Fruit fly (Drosophila melanogaster) whole organism, wandering third instar larva: ENCODE results near the gene CG31360.

Experiments used
- GATAd ChIP-seq: sonication (Bioruptor generic); optimal IDR thresholded peaks from 2 replicates; lab custom pipeline; 2016; ENCODE audit warnings: missing biosample characterization, missing genetic modification characterization
- Hr78 ChIP-seq: fragments of >200 bp; optimal IDR thresholded peaks from 2 replicates; lab custom pipeline; 2017; ENCODE audit warnings: missing biosample characterization, missing genetic modification characterization
- Hr83 ChIP-seq: fragments of 200-300 bp; sonication (Bioruptor generic); optimal IDR thresholded peaks from 2 replicates; lab custom pipeline; 2016; ENCODE audit warnings: missing biosample characterization, mild to moderate bottlenecking, missing genetic modification characterization, moderate library complexity; ENCODE audit not compliant: poor library complexity, severe bottlenecking
- N ChIP-seq: fragments of >200 bp; optimal IDR thresholded peaks from 2 replicates; lab custom pipeline; 2018; ENCODE audit warnings: missing biosample characterization, missing external identifiers, missing genetic modification characterization
- OdsH ChIP-seq: fragments of 200-800 bp; sonication (Bioruptor generic); optimal IDR thresholded peaks from 2 replicates; lab custom pipeline; 2016; ENCODE audit warnings: missing biosample characterization, mild to moderate bottlenecking, missing genetic modification characterization
- Rel ChIP-seq, 2 experiments: fragments of 200-800 bp; sonication (Bioruptor generic) in 1 of 2; optimal IDR thresholded peaks; 2 replicates in 1 of 2; 3 replicates in 1 of 2; lab custom pipeline; 2016 to 2019; ENCODE audit warnings: mild to moderate bottlenecking in 2 of 2, missing biosample characterization in 2 of 2, missing genetic modification characterization in 2 of 2, moderate library complexity in 1 of 2
- br ChIP-seq: fragments of 200-800 bp; sonication (Bioruptor generic); optimal IDR thresholded peaks from 2 replicates; lab custom pipeline; 2016; ENCODE audit warnings: missing biosample characterization, missing genetic modification characterization
- h ChIP-seq: fragments of 200-800 bp; sonication (Bioruptor generic); optimal IDR thresholded peaks from 3 replicates; lab custom pipeline; 2016; ENCODE audit warnings: missing biosample characterization, mild to moderate bottlenecking, missing genetic modification characterization
- pan ChIP-seq: fragments of >200 bp; optimal IDR thresholded peaks from 2 replicates; lab custom pipeline; 2017
- psq ChIP-seq: fragments of 200-800 bp; sonication (Bioruptor generic); optimal IDR thresholded peaks from 3 replicates; lab custom pipeline; 2017; ENCODE audit warnings: missing biosample characterization, mild to moderate bottlenecking, missing genetic modification characterization, moderate library complexity
- sv ChIP-seq: fragments of 200-800 bp; sonication (Bioruptor generic); optimal IDR thresholded peaks from 3 replicates; lab custom pipeline; 2016; ENCODE audit warnings: missing biosample characterization, missing genetic modification characterization
- tai ChIP-seq: sonication (Bioruptor generic); optimal IDR thresholded peaks from 2 replicates; lab custom pipeline; 2016; ENCODE audit warnings: missing biosample characterization, missing genetic modification characterization

DNA sequence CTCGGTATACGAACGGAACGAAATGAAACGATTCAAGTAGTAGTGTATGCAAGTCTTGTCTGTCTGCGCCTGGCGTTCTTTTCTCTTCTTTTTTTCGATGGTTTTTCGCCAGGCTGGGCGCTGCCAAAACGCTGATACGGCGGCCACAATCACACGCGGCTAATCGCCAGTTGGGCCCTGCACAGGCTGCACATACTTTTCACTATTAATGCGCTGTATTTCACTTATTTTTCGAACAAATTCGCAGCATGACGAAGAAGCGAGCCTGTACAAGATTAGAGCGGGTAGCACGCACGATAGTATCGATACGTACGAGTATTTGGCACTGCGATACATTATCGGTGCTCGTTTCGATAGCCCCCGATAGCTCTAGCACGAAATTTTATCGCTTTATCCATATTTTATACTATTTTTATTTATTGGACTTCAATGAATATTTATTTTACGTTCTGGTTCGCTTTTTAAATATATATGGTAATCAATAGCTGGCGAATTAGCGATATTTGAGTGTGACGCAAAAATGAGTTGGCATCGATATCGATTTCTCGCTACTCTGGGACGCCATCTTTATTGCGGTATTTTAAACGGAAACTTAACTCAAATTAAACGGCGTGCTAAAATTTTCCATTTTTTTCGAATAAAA is 33.3 kb downstream of the CG31360 start, which contains the start of gene osa:
- TF ChIP-seq pan: no peak
- TF ChIP-seq sv (GFP tag; lab: Kevin White, UChicago): no peak
- TF ChIP-seq tai (GFP tag; lab: Kevin White, UChicago): peak; percentile 62
- no peak for TF ChIP-seq br (GFP tag; lab: Kevin White, UChicago)
- no peak for TF ChIP-seq Rel (GFP tag; optimal IDR thresholded peaks at IDR 0.05; lab: Kevin White, UChicago)
- no peak for TF ChIP-seq Rel (tag; optimal IDR thresholded peaks at IDR 0.05; lab: Kevin White, UChicago)
- TF ChIP-seq OdsH (GFP tag; lab: Kevin White, UChicago): no peak
- no peak for TF ChIP-seq N (GFP tag; lab: Kevin White, UChicago)
- no peak for TF ChIP-seq GATAd (GFP tag; lab: Kevin White, UChicago)
- TF ChIP-seq psq (GFP tag; lab: Kevin White, UChicago): no peak
- peak; percentile 25 for TF ChIP-seq Hr83 (GFP tag; lab: Kevin White, UChicago)
- no peak for TF ChIP-seq Hr78 (GFP tag; lab: Kevin White, UChicago)
- TF ChIP-seq h (GFP tag; lab: Kevin White, UChicago): peak; percentile 41
